Fruit fly (Drosophila melanogaster) whole organism, embryonic: ENCODE data around the gene TTLL4B.
A peak's percentile ranks its signal among the peaks of the same experiment; 100 is the strongest.

Source experiments
- ATbp ChIP-seq: fragments of 200-800 bp; sonication (Bioruptor generic); optimal IDR thresholded peaks from 2 replicates; lab custom pipeline; 2017; ENCODE audit warnings: missing biosample characterization, mild to moderate bottlenecking, missing genetic modification characterization, missing genetic modification reagents
- Atf3 ChIP-seq: fragments of 200-800 bp; sonication (Bioruptor generic); optimal IDR thresholded peaks from 3 replicates; lab custom pipeline; 2016; ENCODE audit warnings: missing biosample characterization, missing genetic modification characterization
- BEAF-32 ChIP-seq: fragments of 200-800 bp; sonication (Bioruptor generic); optimal IDR thresholded peaks from 3 replicates; lab custom pipeline; 2017; ENCODE audit warnings: missing biosample characterization, missing genetic modification characterization, mild to moderate bottlenecking, moderate library complexity, missing genetic modification reagents
- CG10959 ChIP-seq: fragments of 200-800 bp; sonication (Bioruptor generic); IDR thresholded peaks from 2 replicates; pipeline ENCODE4 v1.3.6; 2022; ENCODE audit warnings: missing biosample characterization, missing genetic modification characterization
- CG11247 ChIP-seq: fragments of 200-800 bp; sonication (Bioruptor generic); IDR thresholded peaks from 2 replicates; pipeline ENCODE4 v1.3.6; 2022; ENCODE audit warnings: missing biosample characterization, missing genetic modification characterization
- CG11504 ChIP-seq: fragments of 200-800 bp; sonication (Bioruptor generic); optimal IDR thresholded peaks from 3 replicates; lab custom pipeline; 2019; ENCODE audit warnings: missing biosample characterization, mild to moderate bottlenecking, missing genetic modification characterization, moderate library complexity
- CG13424 ChIP-seq: fragments of 200-800 bp; sonication (Bioruptor generic); optimal IDR thresholded peaks from 2 replicates; lab custom pipeline; 2019; ENCODE audit warnings: missing biosample characterization, mild to moderate bottlenecking, missing genetic modification characterization, moderate library complexity
- CG14965 ChIP-seq: fragments of 200-800 bp; sonication (Bioruptor generic); optimal IDR thresholded peaks from 2 replicates; lab custom pipeline; 2016; ENCODE audit warnings: missing biosample characterization, missing genetic modification characterization, borderline replicate concordance
- CG15011 ChIP-seq: fragments of 200-800 bp; sonication (Bioruptor generic); optimal IDR thresholded peaks from 3 replicates; lab custom pipeline; 2018; ENCODE audit warnings: missing biosample characterization, mild to moderate bottlenecking, missing genetic modification characterization
- CG2116 ChIP-seq: fragments of 200-800 bp; sonication (Bioruptor generic); optimal IDR thresholded peaks from 3 replicates; lab custom pipeline; 2018; ENCODE audit warnings: missing biosample characterization, mild to moderate bottlenecking, missing genetic modification characterization
- CG2202 ChIP-seq: fragments of 200-800 bp; sonication (Bioruptor generic); optimal IDR thresholded peaks from 2 replicates; lab custom pipeline; 2018; ENCODE audit warnings: missing biosample characterization, mild to moderate bottlenecking, missing genetic modification characterization
- CG32532 ChIP-seq: fragments of 200-800 bp; sonication (Bioruptor generic); IDR thresholded peaks from 2 replicates; pipeline ENCODE4 v1.3.6; 2022; ENCODE audit warnings: missing biosample characterization, missing genetic modification characterization
- CG32772 ChIP-seq: fragments of 200-800 bp; sonication (Bioruptor generic); IDR thresholded peaks from 2 replicates; pipeline ENCODE4 v1.3.6; 2022; ENCODE audit warnings: missing biosample characterization, missing genetic modification characterization
- CG33557 ChIP-seq: fragments of 200-800 bp; sonication (Bioruptor generic); optimal IDR thresholded peaks from 2 replicates; lab custom pipeline; 2019; ENCODE audit warnings: missing biosample characterization, mild to moderate bottlenecking, missing genetic modification characterization, moderate library complexity
- CG4404 ChIP-seq: fragments of 200-800 bp; sonication (Bioruptor generic); IDR thresholded peaks from 2 replicates; pipeline ENCODE4 v1.3.6; 2022; ENCODE audit warnings: missing biosample characterization, missing genetic modification characterization
- CG5245 ChIP-seq: fragments of 200-800 bp; sonication (Bioruptor generic); optimal IDR thresholded peaks from 3 replicates; lab custom pipeline; 2016; ENCODE audit warnings: missing biosample characterization, missing genetic modification characterization
- CG6689 ChIP-seq: fragments of 200-800 bp; sonication (Bioruptor generic); IDR thresholded peaks from 2 replicates; pipeline ENCODE4 v1.3.6; 2022; ENCODE audit warnings: missing biosample characterization, missing genetic modification characterization
- CG6854 ChIP-seq: fragments of 200-800 bp; sonication (Bioruptor generic); optimal IDR thresholded peaks from 3 replicates; lab custom pipeline; 2017; ENCODE audit warnings: missing biosample characterization, mild to moderate bottlenecking, missing genetic modification characterization
- CG7987 ChIP-seq: fragments of 200-800 bp; sonication (Bioruptor generic); optimal IDR thresholded peaks from 2 replicates; lab custom pipeline; 2018; ENCODE audit warnings: missing biosample characterization, mild to moderate bottlenecking, missing genetic modification characterization, moderate library complexity
- CG8281 ChIP-seq: fragments of 200-800 bp; sonication (Bioruptor generic); optimal IDR thresholded peaks from 2 replicates; lab custom pipeline; 2018; ENCODE audit warnings: missing biosample characterization, mild to moderate bottlenecking, missing genetic modification characterization, moderate library complexity
- CG8290 ChIP-seq, 3 experiments: fragments of 200-800 bp; sonication (Bioruptor generic); optimal IDR thresholded peaks; 2 replicates each; lab custom pipeline; 2016 to 2019; ENCODE audit warnings: missing biosample characterization in 3 of 3, missing genetic modification characterization in 3 of 3, mild to moderate bottlenecking in 2 of 3, moderate library complexity in 1 of 3
- CG9817 ChIP-seq: fragments of 200-800 bp; sonication (Bioruptor generic); optimal IDR thresholded peaks from 2 replicates; lab custom pipeline; 2018; ENCODE audit warnings: missing biosample characterization, mild to moderate bottlenecking, missing genetic modification characterization, moderate library complexity
- Dad ChIP-seq: fragments of 200-800 bp; sonication (Bioruptor generic); optimal IDR thresholded peaks from 3 replicates; lab custom pipeline; 2016; ENCODE audit warnings: missing biosample characterization, missing genetic modification characterization
- Dip2 ChIP-seq: fragments of 200-800 bp; sonication (Bioruptor generic); IDR thresholded peaks from 2 replicates; pipeline ENCODE4 v1.3.6; 2022; ENCODE audit warnings: missing biosample characterization, missing genetic modification characterization
- Dll ChIP-seq: fragments of 200-800 bp; sonication (Bioruptor generic); IDR thresholded peaks from 4 replicates; pipeline ENCODE4 v1.3.6; 2022; ENCODE audit warnings: missing biosample characterization, missing genetic modification characterization; ENCODE audit not compliant: partially characterized antibody
- Dp ChIP-seq: fragments of 200-800 bp; sonication (Bioruptor generic); optimal IDR thresholded peaks from 2 replicates; lab custom pipeline; 2018; ENCODE audit warnings: missing biosample characterization, mild to moderate bottlenecking, missing genetic modification characterization, moderate library complexity
- HLH3B ChIP-seq: fragments of 200-800 bp; sonication (Bioruptor generic); IDR thresholded peaks from 2 replicates; pipeline ENCODE4 v1.3.6; 2022; ENCODE audit warnings: missing biosample characterization, missing genetic modification characterization
- HLHmδ ChIP-seq: fragments of 200-800 bp; sonication (Bioruptor generic); optimal IDR thresholded peaks from 2 replicates; lab custom pipeline; 2018; ENCODE audit warnings: missing biosample characterization, mild to moderate bottlenecking, missing genetic modification characterization, moderate library complexity
- Hr78 ChIP-seq, 2 experiments: fragments of 200-800 bp in 1 of 2; fragments of >200 bp in 1 of 2; sonication (Bioruptor generic) in 1 of 2; optimal IDR thresholded peaks; 2 replicates each; lab custom pipeline; 2017 to 2019; ENCODE audit warnings: missing biosample characterization in 2 of 2, missing genetic modification characterization in 2 of 2, mild to moderate bottlenecking in 1 of 2, moderate library complexity in 1 of 2
- Mrtf ChIP-seq: fragments of 200-800 bp; sonication (Bioruptor generic); IDR thresholded peaks from 3 replicates; pipeline ENCODE4 v1.3.6; 2022; ENCODE audit warnings: missing biosample characterization, missing genetic modification characterization
- Myb ChIP-seq: fragments of 200-800 bp; sonication (Bioruptor generic); optimal IDR thresholded peaks from 2 replicates; lab custom pipeline; 2016; ENCODE audit warnings: missing biosample characterization, missing genetic modification characterization
- PHDP ChIP-seq: fragments of 200-800 bp; sonication (Bioruptor generic); optimal IDR thresholded peaks from 3 replicates; lab custom pipeline; 2018; ENCODE audit warnings: missing biosample characterization, mild to moderate bottlenecking, missing genetic modification characterization, moderate library complexity
- Ptx1 ChIP-seq: fragments of 200-800 bp; sonication (Bioruptor generic); IDR thresholded peaks from 2 replicates; pipeline ENCODE4 v1.3.6; 2022; ENCODE audit warnings: missing biosample characterization, missing genetic modification characterization
- Six4 ChIP-seq: fragments of 200-800 bp; sonication (Bioruptor generic); optimal IDR thresholded peaks from 2 replicates; lab custom pipeline; 2016; ENCODE audit warnings: missing biosample characterization, missing genetic modification characterization
- TFAM ChIP-seq: fragments of 200-800 bp; sonication (Bioruptor generic); optimal IDR thresholded peaks from 2 replicates; lab custom pipeline; 2017; ENCODE audit warnings: missing biosample characterization, missing genetic modification characterization, inconsistent platforms
- eve ChIP-seq, 2 experiments: fragments of >200 bp; optimal IDR thresholded peaks; 2 replicates each; lab custom pipeline; 2017; ENCODE audit warnings: missing biosample characterization in 2 of 2, missing genetic modification characterization in 2 of 2
- gce ChIP-seq: fragments of 200-800 bp; sonication (Bioruptor generic); IDR thresholded peaks from 3 replicates; pipeline ENCODE4 v1.3.6; 2022; ENCODE audit warnings: missing biosample characterization, missing genetic modification characterization
- gsb ChIP-seq: fragments of 200-800 bp; sonication (Bioruptor generic); IDR thresholded peaks from 2 replicates; pipeline ENCODE4 v1.3.6; 2022; ENCODE audit warnings: missing biosample characterization, missing genetic modification characterization
- gsb-n ChIP-seq: fragments of 200-800 bp; sonication (Bioruptor generic); optimal IDR thresholded peaks from 3 replicates; lab custom pipeline; 2018; ENCODE audit warnings: missing biosample characterization, mild to moderate bottlenecking, missing genetic modification characterization
- lab ChIP-seq: fragments of 200-800 bp; sonication (Bioruptor generic); optimal IDR thresholded peaks from 3 replicates; lab custom pipeline; 2017; ENCODE audit warnings: missing biosample characterization, missing genetic modification characterization, mild to moderate bottlenecking, moderate library complexity, missing genetic modification reagents
- peb ChIP-seq: fragments of 200-800 bp; sonication (Bioruptor generic); IDR thresholded peaks from 2 replicates; pipeline ENCODE4 v1.3.6; 2022; ENCODE audit warnings: missing biosample characterization, missing genetic modification characterization
- phol ChIP-seq: fragments of 200-800 bp; sonication (Bioruptor generic); optimal IDR thresholded peaks from 3 replicates; lab custom pipeline; 2018; ENCODE audit warnings: missing biosample characterization, mild to moderate bottlenecking, missing genetic modification characterization, moderate library complexity
- prd ChIP-seq, 3 experiments: fragments of >200 bp in 2 of 3; fragments of 200-800 bp in 1 of 3; sonication (Bioruptor generic) in 1 of 3; optimal IDR thresholded peaks in 2 of 3; IDR thresholded peaks in 1 of 3; 2 replicates in 2 of 3; 3 replicates in 1 of 3; pipeline versions ENCODE4 v1.3.6 to Lab custom; 2017 to 2022; ENCODE audit warnings: missing biosample characterization in 1 of 3, missing genetic modification characterization in 1 of 3
- pzg ChIP-seq: fragments of 200-800 bp; sonication (Bioruptor generic); optimal IDR thresholded peaks from 3 replicates; lab custom pipeline; 2018; ENCODE audit warnings: missing biosample characterization, mild to moderate bottlenecking, missing genetic modification characterization, moderate library complexity
- sens-2 ChIP-seq: fragments of 200-800 bp; sonication (Bioruptor generic); IDR thresholded peaks from 2 replicates; pipeline ENCODE4 v1.3.6; 2022; ENCODE audit warnings: missing biosample characterization, missing genetic modification characterization
- tx ChIP-seq: fragments of 200-800 bp; sonication (Bioruptor generic); optimal IDR thresholded peaks from 2 replicates; lab custom pipeline; 2016; ENCODE audit warnings: missing biosample characterization, missing genetic modification characterization
- wor ChIP-seq: fragments of 200-800 bp; sonication (Bioruptor generic); IDR thresholded peaks from 2 replicates; pipeline ENCODE4 v1.3.6; 2022; ENCODE audit warnings: missing biosample characterization, missing genetic modification characterization
- zfh2 ChIP-seq: fragments of 200-800 bp; sonication (Bioruptor generic); optimal IDR thresholded peaks from 2 replicates; lab custom pipeline; 2016; ENCODE audit warnings: missing biosample characterization, missing genetic modification characterization

TTLL4B gene

DNA sequence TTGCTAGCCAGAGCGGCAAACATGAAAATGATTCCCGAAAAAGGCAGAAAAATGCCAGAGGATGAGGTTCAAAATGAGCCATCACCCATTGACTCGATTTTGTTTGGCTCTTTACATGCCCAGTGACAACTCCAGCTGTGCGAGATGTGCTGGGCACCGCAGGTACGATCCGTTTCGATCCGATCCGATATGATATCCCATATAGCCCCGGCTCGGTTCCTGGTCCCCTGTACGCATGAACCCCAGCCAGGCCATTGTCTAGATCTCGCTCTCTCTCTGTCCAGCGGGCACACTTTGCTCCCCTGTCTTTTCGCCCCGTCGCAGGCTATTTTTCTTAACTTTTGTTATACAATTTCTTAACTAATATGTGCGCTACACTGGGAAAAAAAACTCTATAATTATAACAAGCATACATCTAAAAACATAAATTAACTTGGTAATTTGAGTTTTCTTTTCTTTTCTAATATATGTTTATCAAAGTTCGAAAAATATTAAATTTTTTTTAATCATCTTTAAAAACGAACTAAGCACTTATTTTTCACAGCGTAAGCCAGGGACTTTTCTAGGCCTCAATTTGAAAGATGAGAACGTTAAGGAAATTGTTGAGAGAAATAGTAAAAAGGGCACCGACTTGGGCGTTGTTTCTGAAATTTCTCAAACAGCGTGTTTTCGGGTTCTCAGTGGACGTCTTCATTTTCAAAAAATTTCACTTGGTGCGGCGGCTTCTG is 34.9 kb upstream of the TTLL4B start (continued):
- no peak for TF ChIP-seq lab
- TF ChIP-seq CG11247 (GFP tag; lab: Robert Waterston, UW) = no peak
- peak; percentile 80 for TF ChIP-seq CG2202 (tag; lab: Kevin White, UChicago)
- TF ChIP-seq Six4 (GFP tag; lab: Kevin White, UChicago) = peak; percentile 67
- no peak for TF ChIP-seq ATbp
- no peak for TF ChIP-seq CG32532 (GFP tag; lab: Robert Waterston, UW)
- no peak for TF ChIP-seq CG7987
- peak; percentile 75 for TF ChIP-seq CG13424 (tag; lab: Kevin White, UChicago)
- TF ChIP-seq HLHmδ (GFP tag; lab: Kevin White, UChicago) = no peak
- TF ChIP-seq CG8290 (GFP tag; optimal IDR thresholded peaks at IDR 0.05; lab: Kevin White, UChicago) = peak; percentile 60
- TF ChIP-seq CG8290 (tag; optimal IDR thresholded peaks at IDR 0.05; lab: Kevin White, UChicago) = peak in 1 of 2 experiments; percentile 61
- TF ChIP-seq Dip2 (GFP tag; lab: Robert Waterston, UW) = no peak
- peak; percentile 2 for TF ChIP-seq Atf3 (GFP tag; lab: Kevin White, UChicago)
- no peak for TF ChIP-seq zfh2
- peak; percentile 17 for TF ChIP-seq CG8281 (tag; lab: Kevin White, UChicago)
- peak; percentile 42 for TF ChIP-seq CG15011 (GFP tag; lab: Kevin White, UChicago)
- no peak for TF ChIP-seq CG6854 (GFP tag; lab: Kevin White, UChicago)
- peak; percentile 98 for TF ChIP-seq CG33557
- TF ChIP-seq wor (GFP tag; lab: Robert Waterston, UW) = no peak
- TF ChIP-seq tx (GFP tag; lab: Kevin White, UChicago) = no peak
- TF ChIP-seq CG11504 (tag; lab: Kevin White, UChicago) = no peak
- peak; percentile 45 to 59 for TF ChIP-seq eve (GFP tag; optimal IDR thresholded peaks at IDR 0.05; lab: Kevin White, UChicago)
- TF ChIP-seq BEAF-32 (GFP tag; lab: Kevin White, UChicago) = no peak
- TF ChIP-seq CG14965 = no peak
- no peak for TF ChIP-seq Mrtf (GFP tag; lab: Robert Waterston, UW)
- peak; percentile 94 for TF ChIP-seq CG4404 (GFP tag; lab: Robert Waterston, UW)
- TF ChIP-seq CG6689 (GFP tag; lab: Robert Waterston, UW) = peak; percentile 72
- peak; percentile 30 for TF ChIP-seq TFAM (GFP tag; lab: Kevin White, UChicago)
- TF ChIP-seq prd (optimal IDR thresholded peaks at IDR 0.05; lab: Kevin White, UChicago) = no peak
- peak; percentile 88 for TF ChIP-seq prd (GFP tag; IDR thresholded peaks at IDR 0.05; lab: Robert Waterston, UW)
- TF ChIP-seq gsb (GFP tag; lab: Robert Waterston, UW) = no peak
- TF ChIP-seq PHDP (tag; lab: Kevin White, UChicago) = no peak
- no peak for TF ChIP-seq Hr78 (GFP tag; optimal IDR thresholded peaks at IDR 0.05; lab: Kevin White, UChicago)
- TF ChIP-seq CG10959 (GFP tag; lab: Robert Waterston, UW) = peak; percentile 87
- TF ChIP-seq CG32772 = no peak
- TF ChIP-seq gsb-n (tag; lab: Kevin White, UChicago) = peak; percentile 92
- TF ChIP-seq Dp (GFP tag; lab: Kevin White, UChicago) = no peak
- TF ChIP-seq CG5245 = peak; percentile 57
- TF ChIP-seq gce (GFP tag; lab: Robert Waterston, UW) = no peak
- TF ChIP-seq phol (tag; lab: Kevin White, UChicago) = peak; percentile 91
- peak; percentile 51 for TF ChIP-seq CG2116 (GFP tag; lab: Kevin White, UChicago)
- no peak for TF ChIP-seq HLH3B (GFP tag; lab: Robert Waterston, UW)
- peak; percentile 22 for TF ChIP-seq Dad (GFP tag; lab: Kevin White, UChicago)
- no peak for TF ChIP-seq peb (GFP tag; lab: Robert Waterston, UW)
- TF ChIP-seq CG9817 (tag; lab: Kevin White, UChicago) = no peak
- no peak for TF ChIP-seq pzg (GFP tag; lab: Kevin White, UChicago)
- TF ChIP-seq sens-2 (GFP tag; lab: Robert Waterston, UW) = peak; percentile 72
- TF ChIP-seq Dll = no peak
- TF ChIP-seq Myb = peak; percentile 8
- peak; percentile 32; the same call in 1 of the 2 replicates for TF ChIP-seq Ptx1
